Worm (Caenorhabditis elegans) whole organism, L4 larva: ENCODE results near the gene fbxa-183.

Experiments
- D1046.2 ChIP-seq: fragments of 200-800 bp; sonication (Bioruptor generic); IDR thresholded peaks from 2 replicates; pipeline ENCODE4 v1.3.6; 2022; ENCODE audit warnings: missing genetic modification characterization, missing compliant biosample characterization
- F10B5.3 ChIP-seq: sonication (generic microtip); optimal IDR thresholded peaks from 2 replicates; lab custom pipeline; 2016; ENCODE audit warnings: mild to moderate bottlenecking, missing genetic modification characterization, missing compliant biosample characterization
- ceh-28 ChIP-seq: fragments of 150-350 bp; optimal IDR thresholded peaks from 2 replicates; lab custom pipeline; 2014; ENCODE audit warnings: missing biosample characterization, missing genetic modification reagents, missing genetic modification characterization
- ces-1 ChIP-seq: fragments of 150-350 bp; sonication (generic microtip); optimal IDR thresholded peaks from 4 replicates; lab custom pipeline; 2014; ENCODE audit warnings: missing biosample characterization, missing genetic modification reagents, missing genetic modification characterization
- daf-16 ChIP-seq, 3 experiments: sonication (generic microtip); optimal IDR thresholded peaks; 2 replicates each; lab custom pipeline; 2016 to 2017; ENCODE audit warnings: missing genetic modification characterization in 3 of 3, missing genetic modification reagents in 3 of 3, mild to moderate bottlenecking in 2 of 3, missing compliant biosample characterization in 2 of 3, missing biosample characterization in 1 of 3, moderate library complexity in 1 of 3
- fos-1 ChIP-seq: fragments of 150-350 bp; optimal IDR thresholded peaks from 2 replicates; lab custom pipeline; 2014; ENCODE audit warnings: missing biosample characterization, missing genetic modification characterization
- gei-8 ChIP-seq: fragments of 200-800 bp; sonication (Bioruptor generic); optimal IDR thresholded peaks from 2 replicates; lab custom pipeline; 2018; ENCODE audit warnings: mild to moderate bottlenecking, missing genetic modification characterization, missing compliant biosample characterization
- jun-1 ChIP-seq: fragments of 150-350 bp; optimal IDR thresholded peaks from 2 replicates; lab custom pipeline; 2014; ENCODE audit warnings: missing biosample characterization, missing genetic modification reagents, missing genetic modification characterization
- nhr-77 ChIP-seq: fragments of 150-350 bp; optimal IDR thresholded peaks from 2 replicates; lab custom pipeline; 2014; ENCODE audit warnings: missing biosample characterization, missing genetic modification characterization
- php-3 ChIP-seq: fragments of 200-800 bp; sonication (Bioruptor generic); IDR thresholded peaks from 2 replicates; pipeline ENCODE4 v1.3.6; 2022; ENCODE audit warnings: missing genetic modification reagents, missing genetic modification characterization, missing compliant biosample characterization
- snpc-4 ChIP-seq: fragments of 150-350 bp; optimal IDR thresholded peaks from 2 replicates; lab custom pipeline; 2014; ENCODE audit warnings: missing biosample characterization, missing genetic modification characterization
- ztf-11 ChIP-seq: fragments of 150-350 bp; optimal IDR thresholded peaks from 2 replicates; lab custom pipeline; 2014; ENCODE audit warnings: missing biosample characterization, missing genetic modification characterization

DNA sequence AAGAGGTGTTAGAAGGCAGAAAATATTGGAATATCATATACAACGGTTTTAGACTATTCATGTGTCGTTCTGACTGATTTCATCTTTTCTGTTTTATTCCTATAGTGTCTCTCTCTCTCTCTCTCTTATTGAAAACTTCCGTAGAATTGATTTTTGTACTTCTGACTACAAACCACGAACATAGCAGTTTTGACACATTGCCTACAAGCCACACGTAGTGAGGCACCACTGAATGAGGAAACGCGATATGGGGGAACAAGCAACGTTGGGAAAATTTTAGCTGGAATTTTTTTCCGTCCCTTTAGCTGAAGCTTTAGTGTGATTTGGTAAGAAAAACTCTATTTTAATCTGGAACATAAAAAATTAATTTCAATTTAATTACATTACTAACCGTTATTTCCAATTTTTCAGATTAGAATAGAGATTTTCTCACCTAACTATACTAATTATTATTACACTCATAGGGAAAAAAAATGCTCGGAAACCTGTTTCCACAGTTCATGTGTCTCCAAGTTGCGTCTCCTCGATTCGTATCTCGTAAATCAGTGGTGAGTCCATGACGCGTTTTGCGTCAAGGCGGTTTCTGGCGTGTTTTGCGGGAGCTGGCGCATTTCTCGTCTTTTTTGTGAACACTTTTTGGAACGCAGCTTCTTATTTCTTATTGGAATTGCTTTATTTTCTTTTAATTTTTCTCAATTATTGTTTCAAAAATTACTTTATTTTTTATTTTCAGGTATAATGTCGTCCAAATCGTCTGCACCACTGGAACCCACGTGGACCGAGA, 8.1 kb upstream of the fbxa-183 start, which contains the start of the genes nhr-142 and F44E7.9:
- TF ChIP-seq fos-1 (tag; lab: Kevin White, UChicago) (no peak), jun-1 (peak; percentile 21), F10B5.3 (no peak), gei-8 (GFP tag; lab: Kevin White, UChicago) (no peak), daf-16 (GFP tag; optimal IDR thresholded peaks at IDR 0.05; lab: Kevin White, UChicago) (no peak), daf-16 (tag; optimal IDR thresholded peaks at IDR 0.05; lab: Kevin White, UChicago) (peak; percentile 49), snpc-4 (no peak), ceh-28 (tag; lab: Kevin White, UChicago) (no peak), nhr-77 (tag; lab: Kevin White, UChicago) (peak; percentile 84), D1046.2 (GFP tag; lab: Robert Waterston, UW) (no peak), ces-1 (no peak), php-3 (GFP tag; lab: Robert Waterston, UW) (no peak), ztf-11 (tag; lab: Kevin White, UChicago) (no peak)
